Worm (Caenorhabditis elegans) whole organism, L4 larva: ENCODE data around the gene nlp-63.

Experiments used
- F26F4.8 ChIP-seq: fragments of 200-800 bp; sonication (Bioruptor generic); conservative IDR thresholded peaks from 2 replicates; pipeline ENCODE4 v1.3.6; 2022; ENCODE audit warnings: missing genetic modification characterization, missing compliant biosample characterization
- F37D6.2 ChIP-seq: sonication (generic microtip); optimal IDR thresholded peaks from 2 replicates; lab custom pipeline; 2016; ENCODE audit warnings: mild to moderate bottlenecking, missing genetic modification characterization, missing compliant biosample characterization
- F44E2.7 ChIP-seq: fragments of 200-800 bp; sonication (Bioruptor generic); IDR thresholded peaks from 2 replicates; pipeline ENCODE4 v2.1.2; 2022; ENCODE audit warnings: missing genetic modification characterization, missing compliant biosample characterization
- F49E8.2 ChIP-seq: sonication (generic microtip); optimal IDR thresholded peaks from 2 replicates; lab custom pipeline; 2016; ENCODE audit warnings: missing compliant biosample characterization, mild to moderate bottlenecking, missing genetic modification characterization, borderline replicate concordance
- Y75B8A.6 ChIP-seq: fragments of 200-800 bp; sonication (Bioruptor generic); IDR thresholded peaks from 2 replicates; pipeline ENCODE4 v1.3.6; 2022; ENCODE audit warnings: missing genetic modification reagents, missing genetic modification characterization, missing compliant biosample characterization
- aha-1 ChIP-seq: fragments of 150-350 bp; peaks from one replicate; lab custom pipeline; 2014; ENCODE audit warnings: missing biosample characterization, missing genetic modification characterization
- attf-4 ChIP-seq: sonication (generic microtip); optimal IDR thresholded peaks from 3 replicates; lab custom pipeline; 2017; ENCODE audit warnings: missing biosample characterization, missing genetic modification characterization
- ceh-20 ChIP-seq: fragments of 200-800 bp; sonication (Bioruptor generic); IDR thresholded peaks from 2 replicates; pipeline ENCODE4 v1.3.6; 2022; ENCODE audit warnings: missing genetic modification reagents, missing genetic modification characterization, missing compliant biosample characterization
- ceh-62 ChIP-seq: sonication (generic microtip); optimal IDR thresholded peaks from 2 replicates; lab custom pipeline; 2017; ENCODE audit warnings: missing biosample characterization, missing genetic modification characterization
- ceh-82 ChIP-seq: sonication (generic microtip); optimal IDR thresholded peaks from 2 replicates; lab custom pipeline; 2017; ENCODE audit warnings: missing biosample characterization, missing genetic modification characterization
- ces-1 ChIP-seq: fragments of 150-350 bp; sonication (generic microtip); optimal IDR thresholded peaks from 4 replicates; lab custom pipeline; 2014; ENCODE audit warnings: missing biosample characterization, missing genetic modification reagents, missing genetic modification characterization
- cey-2 ChIP-seq: sonication (generic microtip); optimal IDR thresholded peaks from 3 replicates; lab custom pipeline; 2017; ENCODE audit warnings: missing genetic modification characterization, mild to moderate bottlenecking, missing compliant biosample characterization, antibody characterized with exemption, borderline replicate concordance; ENCODE audit not compliant: insufficient read depth
- ctbp-1 ChIP-seq: fragments of 200-800 bp; sonication (Bioruptor generic); IDR thresholded peaks from 2 replicates; pipeline ENCODE4 v1.3.6; 2022; ENCODE audit warnings: missing genetic modification reagents, missing genetic modification characterization, missing compliant biosample characterization
- daf-12 ChIP-seq: fragments of 150-350 bp; optimal IDR thresholded peaks from 2 replicates; lab custom pipeline; 2014; ENCODE audit warnings: missing biosample characterization, missing genetic modification reagents, missing genetic modification characterization
- daf-16 ChIP-seq, 3 experiments: sonication (generic microtip); optimal IDR thresholded peaks; 2 replicates each; lab custom pipeline; 2016 to 2017; ENCODE audit warnings: missing genetic modification characterization in 3 of 3, missing genetic modification reagents in 3 of 3, mild to moderate bottlenecking in 2 of 3, missing compliant biosample characterization in 2 of 3, missing biosample characterization in 1 of 3, moderate library complexity in 1 of 3
- dmd-6 ChIP-seq: fragments of 200-800 bp; sonication (Bioruptor generic); IDR thresholded peaks from 2 replicates; pipeline ENCODE4 v1.3.6; 2022; ENCODE audit warnings: missing genetic modification reagents, missing genetic modification characterization, missing compliant biosample characterization
- dmd-8 ChIP-seq: fragments of 200-800 bp; sonication (Bioruptor generic); IDR thresholded peaks from 2 replicates; pipeline ENCODE4 v1.3.6; 2022; ENCODE audit warnings: missing genetic modification characterization, missing compliant biosample characterization
- dve-1 ChIP-seq: sonication (generic microtip); optimal IDR thresholded peaks from 2 replicates; lab custom pipeline; 2017; ENCODE audit warnings: antibody characterized with exemption, mild to moderate bottlenecking, missing genetic modification characterization, missing compliant biosample characterization; ENCODE audit not compliant: insufficient read depth
- fos-1 ChIP-seq: fragments of 150-350 bp; optimal IDR thresholded peaks from 2 replicates; lab custom pipeline; 2014; ENCODE audit warnings: missing biosample characterization, missing genetic modification characterization
- hif-1 ChIP-seq, 2 experiments: sonication (generic microtip); optimal IDR thresholded peaks; 2 replicates each; lab custom pipeline; 2016 to 2017; ENCODE audit warnings: missing compliant biosample characterization in 2 of 2, missing genetic modification characterization in 2 of 2, missing genetic modification reagents in 2 of 2, missing genotype in 2 of 2, mild to moderate bottlenecking in 1 of 2
- hlh-30 ChIP-seq: sonication (generic microtip); optimal IDR thresholded peaks from 2 replicates; lab custom pipeline; 2017; ENCODE audit warnings: antibody characterized with exemption, mild to moderate bottlenecking, missing genetic modification characterization, missing compliant biosample characterization; ENCODE audit not compliant: insufficient read depth
- jun-1 ChIP-seq: fragments of 150-350 bp; optimal IDR thresholded peaks from 2 replicates; lab custom pipeline; 2014; ENCODE audit warnings: missing biosample characterization, missing genetic modification reagents, missing genetic modification characterization
- lin-29 ChIP-seq: fragments of 200-800 bp; sonication (Bioruptor generic); IDR thresholded peaks from 2 replicates; pipeline ENCODE4 v1.3.6; 2022; ENCODE audit warnings: missing genetic modification reagents, missing genetic modification characterization, missing compliant biosample characterization
- lin-38 ChIP-seq: fragments of 200-800 bp; sonication (Bioruptor generic); IDR thresholded peaks from 2 replicates; pipeline ENCODE4 v1.3.6; 2022; ENCODE audit warnings: missing genetic modification reagents, missing genetic modification characterization, missing compliant biosample characterization
- lsy-2 ChIP-seq, 2 experiments: fragments of 150-350 bp in 1 of 2; sonication (generic microtip) in 1 of 2; optimal IDR thresholded peaks; 2 replicates each; lab custom pipeline; 2014 to 2017; ENCODE audit warnings: missing biosample characterization in 2 of 2, missing genetic modification characterization in 2 of 2
- madf-5 ChIP-seq, 2 experiments: fragments of 200-800 bp; sonication (Bioruptor generic); IDR thresholded peaks; 2 replicates each; pipeline ENCODE4 v1.3.6; 2022; ENCODE audit warnings: missing compliant biosample characterization in 2 of 2, missing genetic modification characterization in 2 of 2
- mes-2 ChIP-seq: sonication (generic microtip); optimal IDR thresholded peaks from 2 replicates; lab custom pipeline; 2016; ENCODE audit warnings: missing genotype, mild to moderate bottlenecking, missing genetic modification characterization, missing compliant biosample characterization; ENCODE audit not compliant: poor library complexity, severe bottlenecking
- nhr-111 ChIP-seq: fragments of 200-800 bp; sonication (Bioruptor generic); optimal IDR thresholded peaks from 2 replicates; lab custom pipeline; 2018; ENCODE audit warnings: mild to moderate bottlenecking, missing genetic modification characterization, missing compliant biosample characterization
- nhr-41 ChIP-seq: fragments of 200-800 bp; sonication (Bioruptor generic); IDR thresholded peaks from 2 replicates; pipeline ENCODE4 v1.3.6; 2022; ENCODE audit warnings: missing genetic modification reagents, missing genetic modification characterization, missing compliant biosample characterization
- nhr-6 ChIP-seq: fragments of 150-350 bp; optimal IDR thresholded peaks from 2 replicates; lab custom pipeline; 2014; ENCODE audit warnings: missing biosample characterization, missing genetic modification characterization
- sdz-12 ChIP-seq: fragments of 200-800 bp; sonication (Bioruptor generic); optimal IDR thresholded peaks from 2 replicates; lab custom pipeline; 2018; ENCODE audit warnings: mild to moderate bottlenecking, missing genetic modification characterization, missing compliant biosample characterization
- set-16 ChIP-seq: fragments of 200-800 bp; sonication (Bioruptor generic); IDR thresholded peaks from 2 replicates; pipeline ENCODE4 v1.3.6; 2022; ENCODE audit warnings: missing genetic modification reagents, missing genetic modification characterization, missing compliant biosample characterization
- spr-1 ChIP-seq: sonication (generic microtip); optimal IDR thresholded peaks from 2 replicates; lab custom pipeline; 2016; ENCODE audit warnings: mild to moderate bottlenecking, missing genetic modification characterization, missing compliant biosample characterization
- spr-3 ChIP-seq: fragments of 200-800 bp; sonication (Bioruptor generic); optimal IDR thresholded peaks from 2 replicates; lab custom pipeline; 2018; ENCODE audit warnings: mild to moderate bottlenecking, missing genetic modification characterization, missing compliant biosample characterization
- tag-97 ChIP-seq: fragments of 200-800 bp; sonication (Bioruptor generic); IDR thresholded peaks from 2 replicates; pipeline ENCODE4 v1.3.6; 2022; ENCODE audit warnings: missing genetic modification characterization, missing compliant biosample characterization
- tra-1 ChIP-seq: fragments of 200-800 bp; sonication (Bioruptor generic); IDR thresholded peaks from 2 replicates; pipeline ENCODE4 v1.3.6; 2022; ENCODE audit warnings: missing genetic modification reagents, missing genetic modification characterization, missing compliant biosample characterization
- unc-39 ChIP-seq: sonication (generic microtip); optimal IDR thresholded peaks from 2 replicates; lab custom pipeline; 2017; ENCODE audit warnings: missing biosample characterization, missing genetic modification characterization
- zag-1 ChIP-seq: fragments of 150-350 bp; optimal IDR thresholded peaks from 2 replicates; lab custom pipeline; 2014; ENCODE audit warnings: missing biosample characterization, missing genetic modification characterization
- zip-11 ChIP-seq: fragments of 200-800 bp; sonication (Bioruptor generic); IDR thresholded peaks from 2 replicates; pipeline ENCODE4 v1.3.6; 2022; ENCODE audit warnings: missing genetic modification characterization, missing compliant biosample characterization
- ztf-7 ChIP-seq: fragments of 150-350 bp; optimal IDR thresholded peaks from 2 replicates; lab custom pipeline; 2014; ENCODE audit warnings: missing biosample characterization, missing genetic modification characterization

nlp-63 gene

DNA sequence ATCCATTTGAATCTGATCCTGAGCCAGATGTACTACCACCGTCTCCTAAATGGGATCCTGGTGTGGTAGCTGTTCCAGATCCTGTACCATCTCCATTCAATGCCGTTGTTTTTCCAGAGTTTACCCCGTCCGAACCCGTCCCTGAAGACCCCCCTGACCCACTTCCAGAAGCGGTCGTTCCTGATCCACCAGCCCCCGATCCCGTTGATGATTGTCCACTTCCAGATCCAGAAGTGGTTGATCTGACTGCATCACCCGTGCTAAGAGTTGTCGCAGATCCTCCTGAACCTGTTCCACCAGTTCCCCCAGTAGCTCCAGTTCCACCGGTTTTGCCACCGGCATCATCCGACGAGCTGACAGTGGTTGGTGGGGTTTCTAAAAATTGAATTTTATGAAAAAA lies 38.5 kb upstream of the nlp-63 start:
- TF ChIP-seq lin-38 (no peak), F26F4.8 (no peak), unc-39 (tag; lab: Kevin White, UChicago) (no peak), F49E8.2 (tag; lab: Kevin White, UChicago) (no peak), cey-2 (tag; lab: Kevin White, UChicago) (no peak), mes-2 (tag; lab: Kevin White, UChicago) (no peak), hif-1 (tag; optimal IDR thresholded peaks at IDR 0.05; lab: Kevin White, UChicago) (no peak), aha-1 (tag; lab: Kevin White, UChicago) (peak; percentile 54), set-16 (peak; percentile 66)
- TF ChIP-seq, all 104 proteins: peak for 2

DNA sequence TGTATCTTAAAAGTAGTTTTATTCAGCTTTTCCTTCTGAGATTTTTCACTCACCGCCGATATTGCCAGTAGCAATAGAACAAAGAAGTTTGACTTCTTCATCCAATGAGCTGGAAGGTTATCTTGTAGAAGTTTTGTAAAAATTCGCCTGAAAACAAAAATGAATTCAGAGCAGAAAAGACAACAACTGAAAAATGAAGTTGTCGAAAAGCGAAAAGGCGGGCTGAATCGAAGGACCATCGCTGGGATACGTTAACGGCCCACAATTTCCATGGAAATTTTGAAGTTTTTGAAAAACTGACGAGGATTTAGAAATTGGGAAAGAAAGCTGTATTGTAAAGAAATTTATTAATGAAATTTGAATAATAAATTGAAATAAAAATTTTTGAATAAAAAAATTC lies 33.5 kb upstream of the nlp-63 start, which contains the start of gene lov-1:
Gene lov-1 (minus strand): TSS at position 101 of the 400 bp plus-strand sequence.
- TF ChIP-seq dmd-6 (GFP tag; lab: Robert Waterston, UW) = no peak
- no peak for TF ChIP-seq daf-12
- TF ChIP-seq ctbp-1 (GFP tag; lab: Robert Waterston, UW) = no peak
- no peak for TF ChIP-seq tra-1 (GFP tag; lab: Robert Waterston, UW)
- no peak for TF ChIP-seq hif-1 (tag; optimal IDR thresholded peaks at IDR 0.05; lab: Kevin White, UChicago)
- TF ChIP-seq spr-3 (GFP tag; lab: Kevin White, UChicago) = no peak
- no peak for TF ChIP-seq lsy-2 (tag; optimal IDR thresholded peaks at IDR 0.05; lab: Kevin White, UChicago)
- no peak for TF ChIP-seq nhr-111
- no peak for TF ChIP-seq nhr-6 (tag; lab: Kevin White, UChicago)
- TF ChIP-seq F44E2.7 (GFP tag; lab: Robert Waterston, UW) = no peak
- TF ChIP-seq madf-5 (GFP tag; IDR thresholded peaks at IDR 0.05; lab: Robert Waterston, UW) = no peak
- TF ChIP-seq aha-1 (tag; lab: Kevin White, UChicago) = no peak
- TF ChIP-seq fos-1 (tag; lab: Kevin White, UChicago) = no peak
- no peak for TF ChIP-seq zip-11 (GFP tag; lab: Robert Waterston, UW)
- TF ChIP-seq dmd-8 (GFP tag; lab: Robert Waterston, UW) = no peak
- no peak for TF ChIP-seq jun-1

DNA sequence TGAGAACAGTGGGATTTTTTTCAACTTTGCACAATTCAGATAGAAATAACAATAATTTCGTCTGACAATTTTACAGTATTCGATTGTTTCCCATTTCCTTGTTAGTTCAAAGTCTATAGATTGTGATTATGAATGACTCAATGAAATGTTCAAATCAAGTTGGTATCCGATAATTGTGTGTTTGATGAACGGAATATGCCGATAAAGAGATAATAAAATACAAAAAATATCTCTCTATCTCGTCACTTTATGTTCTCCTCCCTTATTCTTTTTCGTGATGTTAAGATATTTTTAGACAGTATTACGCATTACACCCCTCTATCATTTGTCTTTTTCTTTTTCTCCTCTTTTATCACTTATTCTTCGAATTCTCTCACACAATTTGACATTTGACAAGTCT lies 32.7 kb upstream of the nlp-63 start, which contains the start of gene F27E5.7:
Gene F27E5.7 (plus strand): TSS at position 301 of the 400 bp plus-strand sequence.
- no peak for TF ChIP-seq set-16
- no peak for TF ChIP-seq attf-4 (tag; lab: Kevin White, UChicago)
- TF ChIP-seq spr-1 (tag; lab: Kevin White, UChicago) = no peak
- TF ChIP-seq ceh-20 (GFP tag; lab: Robert Waterston, UW) = no peak
- no peak for TF ChIP-seq lin-38
- TF ChIP-seq daf-16 (GFP tag; optimal IDR thresholded peaks at IDR 0.05; lab: Kevin White, UChicago) = no peak
- no peak for TF ChIP-seq daf-16 (tag; optimal IDR thresholded peaks at IDR 0.05; lab: Kevin White, UChicago)
- TF ChIP-seq zag-1 = no peak
- TF ChIP-seq ceh-82 (tag; lab: Kevin White, UChicago) = no peak

DNA sequence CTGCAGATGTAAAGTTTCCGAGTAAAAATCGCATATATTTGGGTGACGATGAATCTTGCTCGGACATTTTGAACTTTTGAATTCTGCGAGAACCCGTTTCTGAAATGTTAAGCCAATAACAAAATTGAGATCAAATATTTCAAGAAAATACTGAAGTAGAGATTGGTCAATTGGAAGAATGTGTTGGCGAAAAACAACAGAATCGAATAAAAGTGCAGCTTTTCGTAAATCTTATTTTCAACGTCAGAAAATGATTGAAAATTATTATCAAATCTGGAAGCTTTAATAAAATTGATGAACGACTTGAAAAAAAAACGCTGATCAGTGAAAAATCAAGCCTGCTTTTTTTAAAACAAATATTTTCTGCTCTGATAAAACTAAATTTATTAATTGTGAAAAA lies 27.8 kb upstream of the nlp-63 start, which contains the start of gene F27E5.8:
Gene F27E5.8 (minus strand): TSS at position 101 of the 400 bp plus-strand sequence.
- TF ChIP-seq nhr-41 (no peak), ceh-62 (no peak), sdz-12 (GFP tag; lab: Kevin White, UChicago) (no peak), tag-97 (GFP tag; lab: Robert Waterston, UW) (no peak), ztf-7 (no peak), Y75B8A.6 (GFP tag; lab: Robert Waterston, UW) (no peak), lin-29 (GFP tag; lab: Robert Waterston, UW) (no peak), ces-1 (GFP tag; lab: Kevin White, UChicago) (no peak), set-16 (no peak), ceh-20 (GFP tag; lab: Robert Waterston, UW) (no peak), dve-1 (no peak), hlh-30 (no peak), F37D6.2 (tag; lab: Kevin White, UChicago) (no peak), aha-1 (tag; lab: Kevin White, UChicago) (no peak)
